Worm (Caenorhabditis elegans) whole organism, L1 larva: ENCODE data around the gene Y41E3.7.
A peak's percentile ranks its signal among the peaks of the same experiment; 100 is the strongest.

Source experiments
- aha-1 ChIP-seq: fragments of 150-350 bp; optimal IDR thresholded peaks from 2 replicates; lab custom pipeline; 2014; ENCODE audit warnings: missing biosample characterization, missing genetic modification characterization
- ama-1 ChIP-seq: fragments of 150-350 bp; optimal IDR thresholded peaks from 2 replicates; lab custom pipeline; 2014
- isw-1 ChIP-seq: fragments of 200-800 bp; sonication (Bioruptor generic); IDR thresholded peaks from 2 replicates; pipeline ENCODE4 v1.3.6; 2022; ENCODE audit warnings: missing genetic modification characterization, missing compliant biosample characterization
- nhr-12 ChIP-seq: sonication (generic microtip); optimal IDR thresholded peaks from 2 replicates; lab custom pipeline; 2017; ENCODE audit warnings: missing biosample characterization, missing genetic modification characterization
- nhr-237 ChIP-seq: fragments of 150-350 bp; optimal IDR thresholded peaks from 2 replicates; lab custom pipeline; 2014; ENCODE audit warnings: missing biosample characterization, missing genetic modification characterization
- nhr-85 ChIP-seq: sonication (generic microtip); peaks from one replicate; lab custom pipeline; 2016; ENCODE audit warnings: missing genetic modification characterization, inconsistent platforms, missing compliant biosample characterization
- snu-23 ChIP-seq: sonication (generic microtip); optimal IDR thresholded peaks from 2 replicates; lab custom pipeline; 2016; ENCODE audit warnings: missing genetic modification characterization, missing compliant biosample characterization
- ztf-11 ChIP-seq, 2 experiments: sonication (generic microtip); optimal IDR thresholded peaks; 2 replicates each; lab custom pipeline; 2016 to 2017; ENCODE audit warnings: missing genetic modification characterization in 2 of 2, missing biosample characterization in 1 of 2, missing compliant biosample characterization in 1 of 2

ce11 chrIV:15049288-15050094, 35.7 kb downstream of the Y41E3.7 start:
- TF ChIP-seq ztf-11 (tag; optimal IDR thresholded peaks at IDR 0.05; lab: Kevin White, UChicago) (no peak), nhr-12 (no peak), isw-1 (GFP tag; lab: Robert Waterston, UW) (no peak), nhr-237 (tag; lab: Kevin White, UChicago) (no peak), nhr-85 (tag; lab: Kevin White, UChicago) (peak; percentile 64), aha-1 (tag; lab: Kevin White, UChicago) (no peak), snu-23 (no peak), ama-1 (lab: Kevin White, UChicago) (peak; percentile 42)
